Fruit fly (Drosophila melanogaster): Measurements from ENCODE around the gene CG4360.

The CG4360 gene

dm6 chr3R:20286758-20287157 lies 41.0 kb downstream of the CG4360 start:
- TF ChIP-seq OdsH (GFP tag; optimal IDR thresholded peaks at IDR 0.05) (no peak), dsf (GFP tag; optimal IDR thresholded peaks at IDR 0.05; ENCODE audit: borderline replicate concordance) (no peak), sage (GFP tag; optimal IDR thresholded peaks at IDR 0.05) (no peak), jim (GFP tag; optimal IDR thresholded peaks at IDR 0.05) (no peak), tai (GFP tag; optimal IDR thresholded peaks at IDR 0.05) (no peak), sv (GFP tag; optimal IDR thresholded peaks at IDR 0.05) (no peak), foxo (GFP tag; optimal IDR thresholded peaks at IDR 0.05) (no peak), dl (GFP tag; optimal IDR thresholded peaks at IDR 0.05; ENCODE audit: insufficient read depth in 1 of 2, partially characterized antibody in 2 of 2) (no peak), Mio (GFP tag; optimal IDR thresholded peaks at IDR 0.05) (no peak)

dm6 chr3R:20285678-20286449 lies 41.9 kb downstream of the CG4360 start:
- TF ChIP-seq jim (GFP tag; optimal IDR thresholded peaks at IDR 0.05): no peak
- no peak for TF ChIP-seq brk (GFP tag; optimal IDR thresholded peaks at IDR 0.05)
- TF ChIP-seq usp (GFP tag; optimal IDR thresholded peaks at IDR 0.05): no peak
- TF ChIP-seq CG32264 (GFP tag; optimal IDR thresholded peaks at IDR 0.05): no peak
- peak; percentile 44 for TF ChIP-seq Hr83 (GFP tag; optimal IDR thresholded peaks at IDR 0.05; ENCODE audit: poor library complexity, severe bottlenecking)
- peak; percentile 7 for TF ChIP-seq HLH106 (tag; optimal IDR thresholded peaks at IDR 0.05)
- peak; percentile 3 for TF ChIP-seq Vsx2 (GFP tag; optimal IDR thresholded peaks at IDR 0.05; ENCODE audit: partially characterized antibody)
- no peak for TF ChIP-seq woc (GFP tag; optimal IDR thresholded peaks at IDR 0.05)
- TF ChIP-seq Hnf4 (GFP tag; optimal IDR thresholded peaks at IDR 0.05): peak; percentile 12
- TF ChIP-seq Myc (optimal IDR thresholded peaks at IDR 0.05): no peak
- TF ChIP-seq foxo (GFP tag; optimal IDR thresholded peaks at IDR 0.05): peak in 1 of 2 experiments; percentile 33
- TF ChIP-seq psq (GFP tag; optimal IDR thresholded peaks at IDR 0.05): peak; percentile 4
- no peak for TF ChIP-seq dl (GFP tag; optimal IDR thresholded peaks at IDR 0.05; ENCODE audit: insufficient read depth in 1 of 2, partially characterized antibody in 2 of 2)
- TF ChIP-seq OdsH (GFP tag; optimal IDR thresholded peaks at IDR 0.05): peak; percentile 22
- no peak for TF ChIP-seq Rel (GFP tag; optimal IDR thresholded peaks at IDR 0.05)
- TF ChIP-seq Rel (tag; optimal IDR thresholded peaks at IDR 0.05): no peak
- peak; percentile 15 for TF ChIP-seq h (GFP tag; optimal IDR thresholded peaks at IDR 0.05)
- TF ChIP-seq ey (GFP tag; optimal IDR thresholded peaks at IDR 0.05): no peak
- TF ChIP-seq Jra (GFP tag; optimal IDR thresholded peaks at IDR 0.05): no peak
- TF ChIP-seq Hr78 (GFP tag; optimal IDR thresholded peaks at IDR 0.05): no peak
- no peak for TF ChIP-seq Dfd (GFP tag; optimal IDR thresholded peaks at IDR 0.05)
- no peak for TF ChIP-seq CG9705 (GFP tag; optimal IDR thresholded peaks at IDR 0.05)
- peak; percentile 37 for TF ChIP-seq fru (GFP tag; optimal IDR thresholded peaks at IDR 0.05)
- TF ChIP-seq Sp1 (GFP tag; optimal IDR thresholded peaks at IDR 0.05): peak; percentile 9
- no peak for TF ChIP-seq tai (GFP tag; optimal IDR thresholded peaks at IDR 0.05)
- TF ChIP-seq rgr (GFP tag; optimal IDR thresholded peaks at IDR 0.05): peak; percentile 26

DNA sequence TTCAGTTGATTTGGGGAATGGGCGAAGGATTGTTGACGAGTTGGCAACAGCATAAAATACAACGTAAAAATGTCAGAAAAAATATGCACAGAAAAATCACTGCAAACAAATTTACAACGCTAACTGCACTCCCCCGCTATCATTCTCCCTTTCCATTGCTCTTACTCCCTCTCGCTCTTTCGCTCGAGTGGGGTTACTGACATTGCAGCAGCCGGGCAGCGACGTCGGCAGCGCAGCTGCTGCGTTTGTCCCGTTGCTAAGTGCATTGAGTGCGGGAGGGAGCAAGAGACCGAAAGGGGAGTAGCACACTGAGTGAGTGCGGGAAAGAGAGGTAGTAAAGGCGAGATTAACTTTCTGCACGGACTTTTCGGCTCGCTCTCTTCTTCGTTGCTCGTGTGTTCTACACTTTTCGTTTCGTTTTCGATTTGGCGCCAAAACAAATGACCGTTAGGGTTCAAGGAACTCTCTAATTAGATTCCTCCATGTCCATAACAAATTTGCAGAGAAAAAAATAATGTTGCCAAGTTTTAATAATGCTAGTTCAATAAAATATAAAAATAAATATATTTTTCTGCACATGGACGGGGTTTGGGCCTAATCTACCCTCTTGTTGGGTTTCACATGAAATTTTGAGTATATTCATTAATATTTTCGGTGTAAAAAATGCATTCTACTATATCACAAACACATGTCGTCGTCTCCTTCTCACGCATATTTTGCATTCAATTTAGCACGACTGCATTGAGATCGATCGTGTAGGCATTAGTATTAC lies 43.5 kb downstream of the CG4360 start:
- TF ChIP-seq sv (GFP tag; optimal IDR thresholded peaks at IDR 0.05): no peak
- TF ChIP-seq Hnf4 (GFP tag; optimal IDR thresholded peaks at IDR 0.05): peak; percentile 9
- peak; percentile 58 for TF ChIP-seq psq (GFP tag; optimal IDR thresholded peaks at IDR 0.05)
- no peak for TF ChIP-seq br (GFP tag; optimal IDR thresholded peaks at IDR 0.05)
- no peak for TF ChIP-seq HLH106 (tag; optimal IDR thresholded peaks at IDR 0.05)
- peak; percentile 29 for TF ChIP-seq Sp1 (GFP tag; optimal IDR thresholded peaks at IDR 0.05)
- no peak for TF ChIP-seq CG32264 (GFP tag; optimal IDR thresholded peaks at IDR 0.05)
- TF ChIP-seq foxo (GFP tag; optimal IDR thresholded peaks at IDR 0.05): peak in 1 of 2 experiments; percentile 54
- peak; percentile 55 for TF ChIP-seq sage (GFP tag; optimal IDR thresholded peaks at IDR 0.05)
- peak; percentile 32 for TF ChIP-seq rgr (GFP tag; optimal IDR thresholded peaks at IDR 0.05)
- TF ChIP-seq h (GFP tag; optimal IDR thresholded peaks at IDR 0.05): peak; percentile 22
- TF ChIP-seq Dif (GFP tag; optimal IDR thresholded peaks at IDR 0.05; ENCODE audit: partially characterized antibody): peak; percentile 14
